Fruit fly (Drosophila melanogaster) whole organism, larva: ENCODE measurements around the gene ppk15.

Experiments
- noc ChIP-seq: fragments of 200-800 bp; sonication (Bioruptor generic); optimal IDR thresholded peaks from 3 replicates; lab custom pipeline; 2019; ENCODE audit warnings: missing biosample characterization, mild to moderate bottlenecking, missing genetic modification characterization, moderate library complexity

ppk15 gene

DNA sequence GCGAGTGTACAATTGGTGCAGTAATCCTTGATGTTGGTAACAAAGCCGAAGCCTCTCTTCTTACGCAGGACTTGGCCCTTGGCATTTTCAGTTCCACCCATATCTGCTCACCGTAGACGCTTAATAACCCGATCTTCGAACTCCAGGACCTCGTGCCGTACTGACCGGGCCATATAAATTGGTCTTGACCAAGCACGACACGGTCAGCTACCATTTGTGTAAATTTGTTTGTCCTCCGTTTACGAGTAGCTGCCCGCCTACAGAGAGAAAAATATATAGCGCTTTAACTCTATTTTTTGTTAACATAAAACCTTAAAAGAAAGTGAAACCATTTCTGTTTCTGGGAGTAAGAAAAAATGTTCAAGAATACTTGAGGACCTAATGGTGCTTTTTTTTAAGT lies at the start of gene ppk15:
Gene ppk15, minus strand, starts transcription at position 101 of the 400 bp plus-strand sequence.
- no peak for TF ChIP-seq noc (tag; lab: Kevin White, UChicago)

DNA sequence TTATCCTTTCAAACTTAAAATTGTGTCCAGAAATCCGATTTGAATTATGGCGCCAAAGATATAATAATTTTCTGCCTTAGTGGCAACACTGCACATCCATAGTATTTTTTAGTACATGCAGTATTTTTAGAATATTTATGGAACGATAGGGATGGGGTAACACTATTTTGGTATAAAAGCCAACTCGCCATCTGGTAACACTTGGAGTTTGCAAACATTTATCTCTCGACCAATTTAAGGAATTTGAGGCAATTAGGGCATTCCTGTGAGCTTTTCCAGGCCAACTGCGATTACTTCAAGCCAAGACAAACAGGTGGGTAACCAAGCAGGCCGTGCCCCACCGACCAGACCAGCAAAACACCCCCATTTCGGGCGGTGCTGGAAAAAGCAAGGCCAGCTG lies 48.9 kb upstream of the ppk15 start, which contains the start of gene CG5447:
Gene CG5447, plus strand, starts transcription at position 190 of the 400 bp plus-strand sequence.
- no peak for TF ChIP-seq noc (tag; lab: Kevin White, UChicago)

DNA sequence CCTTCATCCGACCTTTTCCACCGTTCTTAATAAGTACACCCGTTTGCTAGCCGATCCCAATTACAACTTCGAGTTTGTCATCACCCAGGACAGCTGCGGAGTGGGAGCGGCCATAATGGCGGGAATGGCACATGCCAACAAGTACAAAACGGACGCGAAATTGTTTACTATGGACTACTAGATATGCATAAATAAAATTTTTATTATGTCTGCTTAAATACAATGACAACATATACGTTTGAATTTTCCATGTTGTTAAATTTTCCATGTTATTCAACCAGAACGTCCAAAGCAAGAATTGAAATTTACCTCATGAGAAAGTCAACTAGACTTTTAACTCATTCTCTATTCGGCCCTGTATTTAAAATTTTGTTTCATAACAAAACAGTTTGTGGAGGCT lies 46.9 kb upstream of the ppk15 start, which contains the start of gene Hex-t2:
Gene Hex-t2, plus strand, starts transcription at position 301 of the 400 bp plus-strand sequence.
- no peak for TF ChIP-seq noc (tag; lab: Kevin White, UChicago)

DNA sequence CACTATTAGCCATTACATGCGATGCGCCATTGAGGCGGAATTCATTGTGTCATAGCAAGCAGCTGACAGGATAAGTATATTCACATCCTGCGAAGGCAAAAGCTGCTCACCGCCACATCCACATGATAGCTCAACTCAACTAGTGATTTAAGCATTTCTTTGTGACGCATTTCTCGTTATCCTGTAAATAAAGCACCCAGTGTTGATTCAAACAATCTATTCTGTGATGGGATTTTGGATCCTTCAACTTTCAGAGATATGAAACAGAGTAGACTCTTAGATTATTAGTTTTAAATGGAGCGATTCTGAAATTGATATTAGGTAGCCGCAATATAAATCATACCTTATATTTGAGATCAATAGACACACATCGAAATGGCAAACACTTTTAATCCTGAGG lies 45.3 kb upstream of the ppk15 start, which contains the start of gene Hex-t1:
Gene Hex-t1, plus strand, starts transcription at position 301 of the 400 bp plus-strand sequence.
- TF ChIP-seq noc (tag; lab: Kevin White, UChicago), result no peak

DNA sequence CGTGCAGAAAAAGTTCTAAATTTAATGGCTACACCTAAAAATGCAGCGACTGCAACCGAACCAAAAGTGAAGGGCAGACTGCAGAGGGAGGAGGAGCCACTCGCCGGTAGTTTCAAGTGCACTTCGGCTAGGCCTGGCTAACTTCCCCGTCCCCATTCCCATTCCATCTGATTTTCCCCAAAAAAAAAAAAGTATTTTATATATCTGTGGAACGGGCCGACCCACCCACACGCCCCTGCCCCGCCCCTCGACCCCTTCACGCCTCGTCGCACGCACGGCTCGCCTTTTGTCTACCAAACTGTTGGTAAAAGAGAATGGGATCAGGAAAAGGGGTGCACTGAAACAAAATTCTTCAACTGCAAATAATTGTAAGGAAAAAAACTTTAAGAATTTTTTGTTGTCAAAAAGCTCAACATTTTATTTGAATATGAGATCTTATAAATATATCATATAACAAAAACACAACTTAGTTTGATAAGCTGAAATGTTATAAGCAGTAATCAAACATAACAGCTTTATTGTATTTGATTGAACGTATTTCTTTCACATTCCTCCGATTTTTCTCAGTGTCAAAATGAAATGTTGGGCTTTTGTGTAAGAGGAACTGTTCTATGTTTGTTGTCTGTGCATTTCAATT lies 40.5 kb upstream of the ppk15 start:
- no peak for TF ChIP-seq noc (tag; lab: Kevin White, UChicago)

DNA sequence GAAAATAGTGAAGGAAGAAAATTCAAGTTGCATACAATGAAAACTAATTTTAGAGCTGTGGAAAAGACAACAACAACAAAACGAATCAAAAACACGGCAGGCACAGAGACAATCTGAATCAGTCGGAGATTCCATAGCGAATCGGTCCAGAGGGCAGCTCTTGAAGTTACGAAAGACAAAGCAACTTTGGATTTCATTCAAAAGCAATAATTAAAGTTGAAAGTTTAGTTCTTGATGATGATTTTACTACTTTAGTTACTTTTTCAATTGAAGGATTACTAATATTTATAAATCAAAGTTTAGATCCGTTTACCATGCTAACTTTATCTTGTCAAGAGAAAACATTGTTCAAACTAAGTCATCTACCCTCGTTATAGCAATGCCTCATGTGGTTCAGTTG lies 39.9 kb upstream of the ppk15 start:
- no peak for TF ChIP-seq noc (tag; lab: Kevin White, UChicago)

DNA sequence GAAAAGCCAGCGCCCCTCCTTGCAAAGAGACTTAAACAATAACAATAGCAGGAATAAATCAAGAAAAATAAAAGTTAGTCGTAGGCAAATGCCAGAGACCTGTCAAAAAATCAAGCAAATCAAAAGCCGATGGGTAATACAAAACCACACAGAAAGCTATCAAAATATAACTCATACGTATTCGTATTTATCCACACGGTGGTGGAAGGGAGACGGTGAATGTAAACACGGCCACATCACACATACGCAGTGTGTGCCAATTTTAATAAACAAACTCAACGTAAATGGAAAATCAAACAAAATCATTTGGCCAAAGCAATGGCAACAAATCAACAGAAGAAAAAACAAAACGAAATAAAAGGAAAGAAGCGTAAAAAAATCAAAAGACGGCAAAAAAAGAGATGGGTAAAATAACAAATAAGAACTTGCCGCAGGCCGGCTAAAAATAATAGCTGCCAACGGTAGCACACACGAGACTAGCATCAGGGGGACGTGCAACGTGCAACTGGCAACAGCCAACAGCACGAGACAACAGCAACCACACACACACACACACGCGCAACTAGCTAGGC lies 39.2 kb upstream of the ppk15 start:
- TF ChIP-seq noc (tag; lab: Kevin White, UChicago), result peak; percentile 39

DNA sequence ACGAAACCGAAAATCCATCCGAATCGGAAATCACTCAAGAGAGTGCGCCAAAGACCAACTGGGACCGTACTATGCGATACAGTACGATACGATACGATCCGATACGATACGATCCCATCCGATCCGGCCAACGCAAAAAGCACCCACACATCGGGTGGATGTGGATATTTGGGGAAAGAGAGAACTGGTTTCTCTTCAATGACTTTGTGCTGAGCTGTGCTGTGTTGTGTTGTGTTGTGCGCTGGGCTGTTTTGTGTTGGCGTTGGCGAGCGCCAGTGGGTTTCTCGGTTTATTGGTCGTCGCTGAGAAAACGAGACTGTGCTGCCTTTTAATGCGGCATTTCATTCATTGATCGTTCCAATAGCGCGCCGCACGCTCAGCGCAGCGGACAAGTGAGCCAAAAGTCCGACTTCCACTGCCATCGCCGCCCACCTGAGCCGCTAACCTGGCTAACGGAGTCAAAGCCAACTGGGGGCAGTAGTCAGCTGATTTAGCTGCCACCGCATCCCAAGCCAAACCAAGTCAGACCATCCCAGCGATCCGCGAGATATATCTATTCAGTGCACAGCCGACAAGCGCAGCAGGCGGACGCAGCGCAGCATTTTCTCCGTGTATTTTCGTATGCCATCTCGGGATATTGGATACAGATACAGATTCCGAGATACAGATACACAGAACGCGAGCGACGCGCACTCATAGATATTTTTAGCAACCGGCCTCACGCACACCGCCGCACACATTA lies 37.2 kb upstream of the ppk15 start, which contains the start of gene tx:
Gene tx, plus strand, starts transcription at position 324 of the 742 bp plus-strand sequence.
- TF ChIP-seq noc (tag; lab: Kevin White, UChicago), result no peak

DNA sequence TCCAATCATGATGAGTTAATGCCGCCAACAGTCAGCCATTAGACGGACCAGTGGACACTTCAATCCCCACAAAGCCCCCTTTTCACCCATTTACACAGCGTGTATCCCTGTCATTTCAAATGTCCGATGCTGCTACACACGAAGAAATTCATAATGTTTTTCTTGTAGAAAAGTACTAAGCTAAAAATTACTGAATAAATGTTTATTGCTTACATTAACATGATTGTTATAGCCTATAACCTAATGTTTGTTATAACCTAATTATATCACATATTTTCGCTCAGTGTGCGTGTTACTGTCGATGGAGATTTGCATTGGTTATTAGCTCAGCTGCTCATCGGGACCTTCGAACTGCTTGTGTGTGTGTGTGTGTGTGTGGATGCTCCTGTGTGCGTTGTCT lies 33.1 kb upstream of the ppk15 start:
- TF ChIP-seq noc (tag; lab: Kevin White, UChicago), result no peak

DNA sequence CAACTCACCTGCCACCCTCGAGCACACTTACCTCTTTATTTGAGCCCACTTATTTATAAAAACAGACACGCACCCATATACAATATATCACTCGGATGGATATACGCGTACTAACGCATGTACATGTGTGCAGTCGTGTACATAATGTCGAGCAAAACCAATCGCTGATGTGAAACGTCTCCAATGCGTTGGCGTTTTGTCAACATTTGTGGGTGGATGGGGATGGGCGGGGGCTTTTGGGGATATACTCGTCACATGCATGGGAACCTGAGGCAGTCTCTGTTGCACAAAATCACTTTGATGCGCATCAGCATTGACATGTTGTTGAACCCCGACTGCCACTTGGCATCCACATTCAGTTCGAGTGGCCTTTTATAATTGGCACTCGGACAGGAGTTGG lies 32.5 kb upstream of the ppk15 start:
- TF ChIP-seq noc (tag; lab: Kevin White, UChicago), result no peak

DNA sequence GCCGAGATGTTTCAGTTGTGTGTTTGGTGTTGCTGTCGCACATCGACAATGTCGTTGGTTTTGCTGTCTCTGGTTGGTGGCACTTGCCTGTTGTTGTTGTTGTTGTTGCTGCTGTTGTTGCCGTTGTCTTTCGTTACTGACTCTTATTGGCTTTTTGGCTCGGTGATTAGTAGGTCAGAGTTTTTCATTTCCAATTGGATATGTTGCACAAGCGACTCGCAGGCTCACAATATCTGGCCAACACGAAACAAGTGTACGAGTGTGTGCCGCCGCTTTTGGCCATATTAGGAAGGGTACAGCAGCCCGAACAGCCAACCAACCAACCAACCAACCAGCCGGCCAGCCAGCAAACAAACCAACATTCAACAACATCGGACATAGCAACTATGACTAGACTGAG lies 30.3 kb upstream of the ppk15 start:
- TF ChIP-seq noc (tag; lab: Kevin White, UChicago), result no peak

DNA sequence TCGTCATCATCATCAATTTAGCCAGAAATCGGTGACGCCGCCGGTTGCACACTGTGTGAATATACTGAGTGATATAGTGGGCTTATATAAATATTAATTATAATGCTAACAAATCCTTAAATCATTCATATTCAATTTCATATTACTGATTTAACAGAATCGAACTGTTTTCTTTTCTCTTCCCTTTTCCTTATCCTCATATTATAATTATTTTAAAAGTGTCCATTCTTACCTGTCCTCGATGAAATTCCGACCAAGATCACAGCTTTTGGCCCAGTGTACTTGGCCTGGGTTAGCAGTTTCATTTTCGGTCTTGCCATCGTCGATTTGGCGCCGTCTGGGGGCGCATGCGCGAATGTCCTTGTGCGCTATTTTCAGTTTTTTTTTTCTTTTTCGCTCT lies 29.5 kb upstream of the ppk15 start:
- no peak for TF ChIP-seq noc (tag; lab: Kevin White, UChicago)

DNA sequence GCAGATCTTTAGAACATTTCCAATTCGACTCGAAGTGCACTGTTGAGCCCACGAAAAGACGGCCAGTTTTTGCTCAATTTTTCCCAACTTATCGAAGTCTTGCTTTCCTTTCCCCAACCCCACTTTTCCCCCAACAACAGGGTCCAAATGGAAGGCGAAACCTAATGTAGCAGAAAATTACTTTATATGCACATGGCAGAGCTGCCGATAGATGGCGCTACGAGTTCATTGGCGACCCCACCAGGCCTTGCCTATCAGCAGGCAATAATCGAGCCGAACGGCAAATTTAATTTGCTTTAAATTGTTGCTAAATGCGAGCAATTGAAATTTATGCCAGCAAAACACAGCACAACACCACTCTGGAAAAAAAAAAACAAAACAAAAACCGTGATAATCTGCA lies 29.1 kb upstream of the ppk15 start:
- TF ChIP-seq noc (tag; lab: Kevin White, UChicago), result no peak

DNA sequence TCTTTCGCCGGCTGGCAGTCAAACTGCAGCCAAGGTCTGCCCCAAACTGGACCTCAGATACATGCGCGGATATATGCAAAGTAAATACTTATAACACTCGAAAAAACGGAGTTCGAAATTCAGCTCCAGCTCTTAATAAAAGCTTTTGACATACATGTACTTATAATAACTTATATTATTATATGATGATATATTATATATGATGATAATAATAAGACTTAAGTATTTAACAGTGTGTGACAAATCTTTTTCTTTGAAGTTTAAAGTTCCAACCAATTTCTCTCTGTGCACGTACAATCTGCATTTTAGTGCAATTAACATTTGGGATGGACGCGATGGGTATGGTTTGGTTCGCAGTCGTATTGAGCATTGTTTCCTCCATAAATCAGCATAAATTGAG lies 26.2 kb upstream of the ppk15 start:
- TF ChIP-seq noc (tag; lab: Kevin White, UChicago), result no peak

DNA sequence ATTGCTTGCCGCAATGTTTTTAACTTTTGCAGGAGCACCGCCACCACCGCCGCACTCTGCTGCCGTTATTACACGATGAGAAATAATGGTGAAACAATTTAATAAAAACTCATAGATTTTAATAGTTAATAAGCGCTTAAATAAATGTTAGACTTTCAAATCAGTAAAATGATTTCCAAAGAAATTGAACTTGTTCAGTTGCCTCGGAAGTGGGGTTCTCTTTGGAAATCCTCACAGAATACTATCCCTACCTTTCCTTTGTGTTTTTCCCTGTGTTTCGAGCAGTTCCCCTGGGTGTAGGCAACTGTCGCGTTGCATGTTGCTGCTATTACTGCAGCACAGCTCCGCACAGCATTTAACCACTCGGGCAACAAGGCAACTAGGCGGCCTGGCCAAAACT lies 24.8 kb upstream of the ppk15 start:
- no peak for TF ChIP-seq noc (tag; lab: Kevin White, UChicago)

DNA sequence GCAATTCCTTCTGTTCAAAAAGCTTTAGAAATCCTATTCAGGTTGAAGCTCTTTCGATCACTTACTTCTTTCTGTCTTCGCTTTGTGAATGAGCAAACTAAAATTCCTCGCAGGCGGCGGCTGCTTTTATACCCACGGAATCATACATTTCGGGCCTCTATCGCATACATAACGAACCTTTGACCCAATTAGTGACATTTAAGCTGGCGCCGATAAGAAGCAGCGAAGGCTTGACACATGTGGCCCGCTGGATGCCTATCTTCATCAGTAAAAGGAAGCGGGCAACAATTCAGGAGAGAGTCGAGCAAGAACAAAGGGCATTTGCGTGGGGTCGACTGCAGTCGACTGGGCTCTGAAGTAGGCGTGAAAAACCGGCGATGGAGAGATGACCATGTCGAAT lies 22.2 kb upstream of the ppk15 start, which contains the start of gene CG34291:
Gene CG34291, minus strand, starts transcription at position 101 of the 400 bp plus-strand sequence.
- no peak for TF ChIP-seq noc (tag; lab: Kevin White, UChicago)
